Worm (Caenorhabditis elegans) whole organism, L4/young adult: ENCODE results near the gene T18D3.9.

Experiments
- W03F9.2 ChIP-seq: fragments of 150-350 bp; optimal IDR thresholded peaks from 2 replicates; lab custom pipeline; 2014; ENCODE audit warnings: missing biosample characterization, missing genetic modification characterization
- dao-5 ChIP-seq: sonication (generic microtip); optimal IDR thresholded peaks from 2 replicates; lab custom pipeline; 2016; ENCODE audit warnings: missing genotype, missing genetic modification characterization, moderate library complexity, missing compliant biosample characterization
- him-1 ChIP-seq: sonication (generic microtip); optimal IDR thresholded peaks from 2 replicates; lab custom pipeline; 2016; ENCODE audit warnings: missing genotype, missing genetic modification reagents, missing genetic modification characterization, missing compliant biosample characterization

- TF ChIP-seq dao-5 (tag; lab: Kevin White, UChicago), result no peak
- TF ChIP-seq W03F9.2 (tag; lab: Kevin White, UChicago), result no peak
- TF ChIP-seq him-1 (tag; lab: Kevin White, UChicago), result no peak
Observed at ce11 chrX:12492467-12492866, 38.2 kb upstream of the T18D3.9 start, which contains the start of gene lips-1.
